Worm (Caenorhabditis elegans): ENCODE data around the gene let-60.

Gene let-60

ce11 chrIV:11723255-11723654 is 32.4 kb upstream of the let-60 start:
- TF ChIP-seq fkh-10 (GFP tag; optimal IDR thresholded peaks at IDR 0.05) (peak; percentile 19), dsc-1 (tag; optimal IDR thresholded peaks at IDR 0.05) (no peak), ceh-82 (tag; optimal IDR thresholded peaks at IDR 0.05) (peak in 1 of 3 experiments; percentile 9), pag-3 (tag; optimal IDR thresholded peaks at IDR 0.05; ENCODE audit: borderline replicate concordance, insufficient read depth) (no peak), lin-35 (GFP tag; optimal IDR thresholded peaks at IDR 0.05) (no peak), nhr-76 (tag; optimal IDR thresholded peaks at IDR 0.05) (no peak), hlh-17 (GFP tag; optimal IDR thresholded peaks at IDR 0.05; ENCODE audit: borderline replicate concordance) (no peak), efl-3 (GFP tag; optimal IDR thresholded peaks at IDR 0.05) (no peak), ceh-8 (GFP tag; optimal IDR thresholded peaks at IDR 0.05) (no peak), dpl-1 (GFP tag; optimal IDR thresholded peaks at IDR 0.05) (no peak), lin-14 (GFP tag; optimal IDR thresholded peaks at IDR 0.05) (peak; percentile 53), egl-27 (tag; optimal IDR thresholded peaks at IDR 0.05) (no peak), mef-2 (tag; optimal IDR thresholded peaks at IDR 0.05) (no peak), egl-13 (tag; optimal IDR thresholded peaks at IDR 0.05) (no peak), nhr-77 (tag; optimal IDR thresholded peaks at IDR 0.05) (no peak)

- TF ChIP-seq lir-3 (tag; optimal IDR thresholded peaks at IDR 0.05; ENCODE audit: poor library complexity): no peak
- no peak for TF ChIP-seq C34B4.2 (tag; optimal IDR thresholded peaks at IDR 0.05)
- TF ChIP-seq C16A3.4 (tag; optimal IDR thresholded peaks at IDR 0.05): no peak
- peak; percentile 38 for TF ChIP-seq elt-2 (tag; optimal IDR thresholded peaks at IDR 0.05)
- TF ChIP-seq unc-86 (tag; optimal IDR thresholded peaks at IDR 0.05): no peak
- TF ChIP-seq snu-23 (GFP tag; optimal IDR thresholded peaks at IDR 0.05): no peak
- TF ChIP-seq nhr-84 (tag; optimal IDR thresholded peaks at IDR 0.05): no peak
- no peak for TF ChIP-seq lin-14 (GFP tag; optimal IDR thresholded peaks at IDR 0.05)
- peak in 1 of 2 experiments; percentile 7 for TF ChIP-seq lin-35 (GFP tag; optimal IDR thresholded peaks at IDR 0.05)
- no peak for TF ChIP-seq nhr-20 (tag; optimal IDR thresholded peaks at IDR 0.05)
Observed at ce11 chrIV:11721878-11722277, 31.0 kb upstream of the let-60 start.

ce11 chrIV:11718653-11719052 is 27.8 kb upstream of the let-60 start:
- TF ChIP-seq elt-3 (tag; optimal IDR thresholded peaks at IDR 0.05): peak in 1 of 6 experiments; percentile 76
- TF ChIP-seq lin-14 (GFP tag; optimal IDR thresholded peaks at IDR 0.05): peak; percentile 51
- peak; percentile 96 for TF ChIP-seq blmp-1 (tag; optimal IDR thresholded peaks at IDR 0.05)
- TF ChIP-seq C34B4.2 (tag; optimal IDR thresholded peaks at IDR 0.05): no peak
- no peak for TF ChIP-seq nhr-19 (GFP tag; conservative IDR thresholded peaks at IDR 0.05)
- TF ChIP-seq nhr-85 (tag): peak; percentile 71

ce11 chrIV:11717094-11717876 is 26.4 kb upstream of the let-60 start:
- TF ChIP-seq unc-98 (GFP tag; IDR thresholded peaks at IDR 0.05) (no peak), fkh-10 (GFP tag; optimal IDR thresholded peaks at IDR 0.05) (peak; percentile 30), nhr-85 (tag) (peak; percentile 81), mep-1 (tag; optimal IDR thresholded peaks at IDR 0.05) (peak; percentile 5), tbx-2 (tag; optimal IDR thresholded peaks at IDR 0.05) (peak; percentile 29), snu-23 (GFP tag; optimal IDR thresholded peaks at IDR 0.05) (peak; percentile 10), ets-5 (GFP tag; IDR thresholded peaks at IDR 0.05) (no peak), pag-3 (tag; optimal IDR thresholded peaks at IDR 0.05; ENCODE audit: borderline replicate concordance, insufficient read depth) (no peak), nhr-11 (tag; optimal IDR thresholded peaks at IDR 0.05) (no peak), lin-14 (GFP tag; optimal IDR thresholded peaks at IDR 0.05) (peak; percentile 50), blmp-1 (tag; optimal IDR thresholded peaks at IDR 0.05) (peak; percentile 53), sup-37 (GFP tag; optimal IDR thresholded peaks at IDR 0.05) (no peak), nhr-20 (tag; optimal IDR thresholded peaks at IDR 0.05) (peak; percentile 21), pax-3 (tag; optimal IDR thresholded peaks at IDR 0.05) (no peak)
